Worm (Caenorhabditis elegans) whole organism, L1 larva: ENCODE data around the gene Y53G8AR.8.

ENCODE experiments used
- C04F5.9 ChIP-seq: sonication (generic microtip); optimal IDR thresholded peaks from 2 replicates; lab custom pipeline; 2016; ENCODE audit warnings: missing genetic modification characterization, missing compliant biosample characterization
- C16A3.4 ChIP-seq: fragments of 150-350 bp; optimal IDR thresholded peaks from 2 replicates; lab custom pipeline; 2014; ENCODE audit warnings: missing biosample characterization, missing genetic modification characterization
- aha-1 ChIP-seq: fragments of 150-350 bp; optimal IDR thresholded peaks from 2 replicates; lab custom pipeline; 2014; ENCODE audit warnings: missing biosample characterization, missing genetic modification characterization
- alr-1 ChIP-seq: fragments of 200-800 bp; sonication (Bioruptor generic); optimal IDR thresholded peaks from 2 replicates; lab custom pipeline; 2018; ENCODE audit warnings: borderline replicate concordance, mild to moderate bottlenecking, missing genetic modification characterization, missing compliant biosample characterization
- aly-2 ChIP-seq: fragments of 150-350 bp; optimal IDR thresholded peaks from 2 replicates; lab custom pipeline; 2014; ENCODE audit warnings: missing biosample characterization, missing genetic modification characterization
- ama-1 ChIP-seq: fragments of 150-350 bp; optimal IDR thresholded peaks from 2 replicates; lab custom pipeline; 2014
- blmp-1 ChIP-seq: fragments of 150-350 bp; optimal IDR thresholded peaks from 2 replicates; lab custom pipeline; 2014; ENCODE audit warnings: missing biosample characterization, missing genetic modification characterization
- ceh-8 ChIP-seq: fragments of 200-800 bp; sonication (Bioruptor generic); optimal IDR thresholded peaks from 2 replicates; lab custom pipeline; 2018; ENCODE audit warnings: mild to moderate bottlenecking, missing genetic modification characterization, moderate library complexity, missing compliant biosample characterization
- ceh-88 ChIP-seq: fragments of 200-800 bp; sonication (Bioruptor generic); IDR thresholded peaks from 2 replicates; pipeline ENCODE4 v1.3.6; 2022; ENCODE audit warnings: missing genetic modification characterization, missing compliant biosample characterization
- ces-1 ChIP-seq: fragments of 150-350 bp; optimal IDR thresholded peaks from 2 replicates; lab custom pipeline; 2014; ENCODE audit warnings: missing biosample characterization, missing genetic modification reagents, missing genetic modification characterization
- dpl-1 ChIP-seq, 3 experiments: fragments of 150-350 bp in 2 of 3; sonication (generic microtip) in 1 of 3; optimal IDR thresholded peaks; 2 replicates each; lab custom pipeline; 2014 to 2017; ENCODE audit warnings: missing biosample characterization in 3 of 3, missing genetic modification characterization in 3 of 3, missing genetic modification reagents in 3 of 3
- dsc-1 ChIP-seq: sonication (generic microtip); optimal IDR thresholded peaks from 2 replicates; lab custom pipeline; 2016; ENCODE audit warnings: mild to moderate bottlenecking, missing genetic modification characterization, missing compliant biosample characterization
- efl-3 ChIP-seq: fragments of 200-800 bp; sonication (Bioruptor generic); optimal IDR thresholded peaks from 2 replicates; lab custom pipeline; 2018; ENCODE audit warnings: mild to moderate bottlenecking, missing genetic modification characterization, missing compliant biosample characterization
- egl-13 ChIP-seq: sonication (generic microtip); optimal IDR thresholded peaks from 2 replicates; lab custom pipeline; 2016; ENCODE audit warnings: missing genotype, missing genetic modification reagents, missing genetic modification characterization, missing compliant biosample characterization
- egl-27 ChIP-seq, 2 experiments: fragments of 150-350 bp in 1 of 2; sonication (generic microtip); optimal IDR thresholded peaks; 3 replicates each; lab custom pipeline; 2017 to 2018; ENCODE audit warnings: missing biosample characterization in 2 of 2, missing genetic modification characterization in 2 of 2, missing genetic modification reagents in 2 of 2
- elt-2 ChIP-seq: sonication (generic microtip); optimal IDR thresholded peaks from 2 replicates; lab custom pipeline; 2016; ENCODE audit warnings: missing genetic modification characterization, mild to moderate bottlenecking, inconsistent platforms, missing compliant biosample characterization, missing genetic modification reagents
- elt-3 ChIP-seq, 6 experiments: fragments of 150-350 bp in 1 of 6; sonication (generic microtip); optimal IDR thresholded peaks; 2 replicates each; lab custom pipeline; 2017 to 2018; ENCODE audit warnings: missing biosample characterization in 6 of 6, missing genetic modification characterization in 6 of 6, inconsistent platforms in 1 of 6
- ets-5 ChIP-seq: fragments of 200-800 bp; sonication (Bioruptor generic); IDR thresholded peaks from 2 replicates; pipeline ENCODE4 v1.3.6; 2022; ENCODE audit warnings: missing genetic modification characterization, missing compliant biosample characterization
- fkh-10 ChIP-seq: sonication (generic microtip); optimal IDR thresholded peaks from 2 replicates; lab custom pipeline; 2017; ENCODE audit warnings: missing biosample characterization, missing genetic modification reagents, missing genetic modification characterization
- fkh-4 ChIP-seq: sonication (generic microtip); optimal IDR thresholded peaks from 2 replicates; lab custom pipeline; 2016; ENCODE audit warnings: missing compliant biosample characterization, missing genetic modification characterization, borderline replicate concordance
- fos-1 ChIP-seq: fragments of 150-350 bp; optimal IDR thresholded peaks from 2 replicates; lab custom pipeline; 2014; ENCODE audit warnings: missing biosample characterization, missing genetic modification characterization
- hlh-17 ChIP-seq: fragments of 200-800 bp; sonication (Bioruptor generic); optimal IDR thresholded peaks from 2 replicates; lab custom pipeline; 2018; ENCODE audit warnings: missing genetic modification characterization, mild to moderate bottlenecking, missing compliant biosample characterization, moderate library complexity, borderline replicate concordance
- hpl-2 ChIP-seq: fragments of 150-350 bp; optimal IDR thresholded peaks from 2 replicates; lab custom pipeline; 2014; ENCODE audit warnings: missing biosample characterization, missing genetic modification reagents, missing genetic modification characterization
- lin-13 ChIP-seq: fragments of 150-350 bp; optimal IDR thresholded peaks from 2 replicates; lab custom pipeline; 2014; ENCODE audit warnings: missing biosample characterization, missing genetic modification reagents, missing genetic modification characterization
- mab-9 ChIP-seq: fragments of 200-800 bp; sonication (Bioruptor generic); IDR thresholded peaks from 2 replicates; pipeline ENCODE4 v1.3.6; 2022; ENCODE audit warnings: missing genetic modification reagents, missing genetic modification characterization, missing compliant biosample characterization
- mdl-1 ChIP-seq, 2 experiments: fragments of 150-350 bp; optimal IDR thresholded peaks; 2 replicates each; lab custom pipeline; 2014 to 2017; ENCODE audit warnings: missing biosample characterization in 2 of 2, missing genetic modification characterization in 2 of 2, inconsistent platforms in 1 of 2
- mef-2 ChIP-seq: fragments of 150-350 bp; optimal IDR thresholded peaks from 2 replicates; lab custom pipeline; 2014; ENCODE audit warnings: missing biosample characterization, missing genetic modification characterization
- mep-1 ChIP-seq: fragments of 150-350 bp; optimal IDR thresholded peaks from 2 replicates; lab custom pipeline; 2014; ENCODE audit warnings: missing biosample characterization, missing genetic modification characterization
- nhr-11 ChIP-seq: fragments of 150-350 bp; optimal IDR thresholded peaks from 2 replicates; lab custom pipeline; 2014; ENCODE audit warnings: missing biosample characterization, missing genetic modification characterization
- nhr-12 ChIP-seq: sonication (generic microtip); optimal IDR thresholded peaks from 2 replicates; lab custom pipeline; 2017; ENCODE audit warnings: missing biosample characterization, missing genetic modification characterization
- nhr-19 ChIP-seq: fragments of 200-800 bp; sonication (Bioruptor generic); conservative IDR thresholded peaks from 2 replicates; pipeline ENCODE4 v1.3.6; 2022; ENCODE audit warnings: missing genetic modification characterization, missing compliant biosample characterization
- nhr-237 ChIP-seq: fragments of 150-350 bp; optimal IDR thresholded peaks from 2 replicates; lab custom pipeline; 2014; ENCODE audit warnings: missing biosample characterization, missing genetic modification characterization
- nhr-28 ChIP-seq: fragments of 150-350 bp; optimal IDR thresholded peaks from 2 replicates; lab custom pipeline; 2014; ENCODE audit warnings: missing biosample characterization, missing genetic modification characterization
- nhr-47 ChIP-seq: sonication (generic microtip); optimal IDR thresholded peaks from 2 replicates; lab custom pipeline; 2016; ENCODE audit warnings: mild to moderate bottlenecking, missing genetic modification characterization, moderate library complexity, missing compliant biosample characterization
- nhr-76 ChIP-seq: sonication (generic microtip); optimal IDR thresholded peaks from 2 replicates; lab custom pipeline; 2017; ENCODE audit warnings: missing biosample characterization, missing genetic modification characterization
- nhr-77 ChIP-seq: fragments of 150-350 bp; optimal IDR thresholded peaks from 2 replicates; lab custom pipeline; 2014; ENCODE audit warnings: missing biosample characterization, missing genetic modification characterization
- nhr-84 ChIP-seq: sonication (generic microtip); optimal IDR thresholded peaks from 2 replicates; lab custom pipeline; 2017; ENCODE audit warnings: missing biosample characterization, missing genetic modification characterization
- nhr-90 ChIP-seq: sonication (generic microtip); optimal IDR thresholded peaks from 2 replicates; lab custom pipeline; 2016; ENCODE audit warnings: mild to moderate bottlenecking, missing genetic modification characterization, missing compliant biosample characterization; ENCODE audit not compliant: poor library complexity
- pag-3 ChIP-seq: sonication (generic microtip); optimal IDR thresholded peaks from 2 replicates; lab custom pipeline; 2017; ENCODE audit warnings: missing genetic modification characterization, mild to moderate bottlenecking, missing compliant biosample characterization, antibody characterized with exemption, borderline replicate concordance; ENCODE audit not compliant: insufficient read depth
- pqm-1 ChIP-seq: sonication (generic microtip); optimal IDR thresholded peaks from 3 replicates; lab custom pipeline; 2017; ENCODE audit warnings: missing biosample characterization, missing genetic modification characterization
- rnt-1 ChIP-seq: sonication (generic microtip); optimal IDR thresholded peaks from 2 replicates; lab custom pipeline; 2016; ENCODE audit warnings: mild to moderate bottlenecking, missing genetic modification characterization, moderate library complexity, missing compliant biosample characterization
- snu-23 ChIP-seq: sonication (generic microtip); optimal IDR thresholded peaks from 2 replicates; lab custom pipeline; 2016; ENCODE audit warnings: missing genetic modification characterization, missing compliant biosample characterization
- sox-4 ChIP-seq: sonication (generic microtip); optimal IDR thresholded peaks from 2 replicates; lab custom pipeline; 2016; ENCODE audit warnings: missing genetic modification characterization, missing compliant biosample characterization
- sptf-1 ChIP-seq: fragments of 150-350 bp; optimal IDR thresholded peaks from 2 replicates; lab custom pipeline; 2014; ENCODE audit warnings: missing biosample characterization, missing genetic modification characterization
- unc-130 ChIP-seq: fragments of 150-350 bp; optimal IDR thresholded peaks from 2 replicates; lab custom pipeline; 2017; ENCODE audit warnings: missing biosample characterization, missing genetic modification characterization, inconsistent platforms
- unc-86 ChIP-seq: sonication (generic microtip); optimal IDR thresholded peaks from 2 replicates; lab custom pipeline; 2016; ENCODE audit warnings: missing genetic modification characterization, missing compliant biosample characterization
- xbp-1 ChIP-seq: sonication (generic microtip); optimal IDR thresholded peaks from 2 replicates; lab custom pipeline; 2016; ENCODE audit warnings: missing genetic modification characterization, missing compliant biosample characterization
- zag-1 ChIP-seq: fragments of 150-350 bp; optimal IDR thresholded peaks from 2 replicates; lab custom pipeline; 2014; ENCODE audit warnings: missing biosample characterization, missing genetic modification characterization
- ztf-11 ChIP-seq, 2 experiments: sonication (generic microtip); optimal IDR thresholded peaks; 2 replicates each; lab custom pipeline; 2016 to 2017; ENCODE audit warnings: missing genetic modification characterization in 2 of 2, missing biosample characterization in 1 of 2, missing compliant biosample characterization in 1 of 2
- ztf-4 ChIP-seq: fragments of 150-350 bp; optimal IDR thresholded peaks from 2 replicates; lab custom pipeline; 2014; ENCODE audit warnings: missing biosample characterization, missing genetic modification characterization

Y53G8AR.8 gene

ce11 chrIII:3323906-3324305 lies 29.8 kb upstream of the Y53G8AR.8 start (continued):
- TF ChIP-seq dpl-1 (GFP tag; optimal IDR thresholded peaks at IDR 0.05; lab: Kevin White, UChicago) (peak; percentile 70 to 77 (median 77)), fkh-10 (GFP tag; lab: Kevin White, UChicago) (no peak), egl-13 (tag; lab: Kevin White, UChicago) (no peak), rnt-1 (tag; lab: Kevin White, UChicago) (no peak), dsc-1 (tag; lab: Kevin White, UChicago) (no peak)

- TF ChIP-seq ztf-11 (tag; optimal IDR thresholded peaks at IDR 0.05; lab: Kevin White, UChicago) (no peak), elt-2 (no peak), mef-2 (tag; lab: Kevin White, UChicago) (no peak), sptf-1 (tag; lab: Kevin White, UChicago) (no peak), ces-1 (GFP tag; lab: Kevin White, UChicago) (no peak), hpl-2 (no peak), fkh-4 (peak; percentile 60), alr-1 (no peak), nhr-90 (tag; lab: Kevin White, UChicago) (no peak), nhr-11 (tag; lab: Kevin White, UChicago) (no peak), C04F5.9 (tag; lab: Kevin White, UChicago) (no peak), ceh-8 (GFP tag; lab: Kevin White, UChicago) (no peak), elt-3 (tag; optimal IDR thresholded peaks at IDR 0.05; lab: Kevin White, UChicago) (no peak), efl-3 (GFP tag; lab: Kevin White, UChicago) (no peak), nhr-12 (tag; lab: Kevin White, UChicago) (no peak), mab-9 (GFP tag; lab: Robert Waterston, UW) (no peak), nhr-77 (no peak), dpl-1 (GFP tag; optimal IDR thresholded peaks at IDR 0.05; lab: Kevin White, UChicago) (peak in 2 of 3 experiments; percentile 1 to 23), unc-130 (no peak), mep-1 (tag; lab: Kevin White, UChicago) (no peak), rnt-1 (tag; lab: Kevin White, UChicago) (no peak), aly-2 (tag; lab: Kevin White, UChicago) (no peak), ets-5 (GFP tag; lab: Robert Waterston, UW) (no peak), nhr-19 (GFP tag; lab: Robert Waterston, UW) (no peak), ama-1 (no peak), nhr-47 (tag; lab: Kevin White, UChicago) (no peak), ceh-88 (no peak), egl-13 (tag; lab: Kevin White, UChicago) (no peak), snu-23 (peak; percentile 13), ztf-4 (tag; lab: Kevin White, UChicago) (no peak), blmp-1 (tag; lab: Kevin White, UChicago) (no peak), zag-1 (tag; lab: Kevin White, UChicago) (no peak), sox-4 (tag; lab: Kevin White, UChicago) (no peak), nhr-237 (tag; lab: Kevin White, UChicago) (no peak), dsc-1 (tag; lab: Kevin White, UChicago) (no peak), xbp-1 (peak; percentile 34), mdl-1 (tag; optimal IDR thresholded peaks at IDR 0.05; lab: Kevin White, UChicago) (no peak), nhr-76 (no peak), hlh-17 (GFP tag; lab: Kevin White, UChicago) (no peak), aha-1 (tag; lab: Kevin White, UChicago) (no peak), nhr-28 (tag; lab: Kevin White, UChicago) (no peak), nhr-84 (tag; lab: Kevin White, UChicago) (no peak), egl-27 (tag; optimal IDR thresholded peaks at IDR 0.05; lab: Kevin White, UChicago) (no peak), lin-13 (GFP tag; lab: Kevin White, UChicago) (no peak), pqm-1 (no peak), C16A3.4 (no peak), fos-1 (tag; lab: Kevin White, UChicago) (no peak), pag-3 (tag; lab: Kevin White, UChicago) (no peak), unc-86 (tag; lab: Kevin White, UChicago) (no peak)
These were observed 28.3 kb upstream of the Y53G8AR.8 start, which contains the start of gene phf-15 for ce11 chrIII:3322317-3323010. phf-15 (plus strand) TSS chrIII:3322853.
